Worm (Caenorhabditis elegans): ENCODE measurements around the gene T14G8.6.

DNA sequence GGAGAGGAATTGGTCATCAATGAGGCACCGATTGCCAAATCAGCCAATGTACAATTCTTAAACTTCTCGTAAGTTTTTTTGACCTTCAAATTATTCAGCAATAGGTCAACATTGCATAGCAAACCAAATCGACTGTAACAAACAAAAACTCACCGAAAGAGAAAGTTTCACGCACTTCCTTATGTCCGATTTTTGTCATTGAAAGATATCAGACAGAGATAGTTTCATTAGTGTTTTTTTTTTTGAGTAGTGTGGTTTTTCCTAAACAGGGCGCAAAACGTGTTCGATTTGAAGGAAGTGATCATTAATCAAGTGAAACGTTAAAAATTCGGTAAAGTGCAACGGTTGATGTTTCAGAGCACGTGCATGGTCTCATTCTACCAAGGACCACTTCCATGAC lies 18.5 kb downstream of the T14G8.6 start:
- TF ChIP-seq med-1 (GFP tag; optimal IDR thresholded peaks at IDR 0.05; ENCODE audit: insufficient read depth) (no peak), flt-1 (GFP tag; IDR thresholded peaks at IDR 0.05) (no peak), ztf-29 (GFP tag; IDR thresholded peaks at IDR 0.05) (no peak), tab-1 (GFP tag; IDR thresholded peaks at IDR 0.05) (no peak), ztf-23 (GFP tag; IDR thresholded peaks at IDR 0.05) (no peak), ref-1 (GFP tag; conservative IDR thresholded peaks at IDR 0.05) (no peak), cog-1 (tag; optimal IDR thresholded peaks at IDR 0.05) (no peak)
